Worm (Caenorhabditis elegans): ENCODE data around the gene W04H10.1.

DNA sequence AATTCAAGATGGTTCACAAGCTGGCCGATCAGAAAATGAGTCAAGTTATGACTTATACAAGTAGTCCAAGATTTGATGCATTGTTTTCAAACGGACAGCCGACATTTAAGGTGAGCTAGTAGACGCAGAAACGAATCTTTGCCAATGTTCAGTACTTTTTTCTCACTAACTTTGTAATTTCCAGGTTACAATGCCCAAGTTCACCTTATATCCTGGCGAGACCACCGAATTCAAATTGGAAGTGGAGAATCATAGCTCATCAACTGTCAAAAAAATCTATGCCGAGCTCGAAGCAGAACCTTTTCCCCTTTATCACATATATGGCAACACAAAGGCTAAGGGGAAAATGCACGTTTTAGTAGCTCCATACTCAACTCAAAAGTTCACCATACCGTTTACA, 19.1 kb downstream of the W04H10.1 start:
- TF ChIP-seq him-1 (tag; optimal IDR thresholded peaks at IDR 0.05): no peak
- no peak for TF ChIP-seq W03F9.2 (tag; optimal IDR thresholded peaks at IDR 0.05)
- no peak for TF ChIP-seq dao-5 (tag; optimal IDR thresholded peaks at IDR 0.05)

Data from whole organism, L4/young adult.